Worm (Caenorhabditis elegans) whole organism, L3 larva: Measurements from ENCODE around the gene mrpl-40.
A peak's percentile ranks its signal among the peaks of the same experiment; 100 is the strongest.

Experiments
- R02D3.7 ChIP-seq: fragments of 150-350 bp; optimal IDR thresholded peaks from 2 replicates; lab custom pipeline; 2014; ENCODE audit warnings: missing biosample characterization, missing genetic modification characterization
- ZK546.5 ChIP-seq: sonication (generic microtip); optimal IDR thresholded peaks from 2 replicates; lab custom pipeline; 2017; ENCODE audit warnings: missing biosample characterization, missing genetic modification characterization
- aly-2 ChIP-seq: fragments of 150-350 bp; optimal IDR thresholded peaks from 2 replicates; lab custom pipeline; 2014; ENCODE audit warnings: missing biosample characterization, missing genetic modification characterization
- ama-1 ChIP-seq: fragments of 150-350 bp; optimal IDR thresholded peaks from 2 replicates; lab custom pipeline; 2018
- ceh-16 ChIP-seq: sonication (generic microtip); optimal IDR thresholded peaks from 2 replicates; lab custom pipeline; 2017; ENCODE audit warnings: missing biosample characterization, missing genetic modification characterization
- ceh-28 ChIP-seq: fragments of 150-350 bp; optimal IDR thresholded peaks from 2 replicates; lab custom pipeline; 2014; ENCODE audit warnings: missing biosample characterization, missing genetic modification reagents, missing genetic modification characterization
- ceh-82 ChIP-seq: fragments of 150-350 bp; optimal IDR thresholded peaks from 2 replicates; lab custom pipeline; 2014; ENCODE audit warnings: missing biosample characterization, missing genetic modification characterization
- ceh-9 ChIP-seq: sonication (generic microtip); optimal IDR thresholded peaks from 2 replicates; lab custom pipeline; 2018; ENCODE audit warnings: missing biosample characterization, missing genetic modification characterization
- daf-12 ChIP-seq: fragments of 150-350 bp; optimal IDR thresholded peaks from 2 replicates; lab custom pipeline; 2014; ENCODE audit warnings: missing biosample characterization, missing genetic modification reagents, missing genetic modification characterization
- egl-27 ChIP-seq: sonication (generic microtip); optimal IDR thresholded peaks from 4 replicates; lab custom pipeline; 2017; ENCODE audit warnings: missing biosample characterization, missing genetic modification reagents, missing genetic modification characterization
- egl-5 ChIP-seq: fragments of 150-350 bp; optimal IDR thresholded peaks from 2 replicates; lab custom pipeline; 2017; ENCODE audit warnings: missing biosample characterization, missing genetic modification reagents, missing genetic modification characterization, inconsistent platforms
- elt-1 ChIP-seq: fragments of 150-350 bp; optimal IDR thresholded peaks from 2 replicates; lab custom pipeline; 2014; ENCODE audit warnings: missing biosample characterization, missing genetic modification characterization
- elt-2 ChIP-seq: sonication (generic microtip); optimal IDR thresholded peaks from 2 replicates; lab custom pipeline; 2016; ENCODE audit warnings: missing genetic modification reagents, mild to moderate bottlenecking, missing genetic modification characterization, missing compliant biosample characterization
- elt-3 ChIP-seq, 3 experiments: fragments of 150-350 bp in 1 of 3; sonication (generic microtip) in 2 of 3; optimal IDR thresholded peaks; 2 replicates in 2 of 3; 4 replicates in 1 of 3; lab custom pipeline; 2014 to 2017; ENCODE audit warnings: missing biosample characterization in 3 of 3, missing genetic modification characterization in 3 of 3
- eor-1 ChIP-seq, 2 experiments: fragments of 150-350 bp; optimal IDR thresholded peaks; 2 replicates each; lab custom pipeline; 2014 to 2018; ENCODE audit warnings: missing biosample characterization in 2 of 2, missing genetic modification characterization in 2 of 2
- fkh-10 ChIP-seq: sonication (generic microtip); optimal IDR thresholded peaks from 2 replicates; lab custom pipeline; 2017; ENCODE audit warnings: missing biosample characterization, missing genetic modification reagents, missing genetic modification characterization
- fos-1 ChIP-seq: fragments of 150-350 bp; optimal IDR thresholded peaks from 2 replicates; lab custom pipeline; 2014; ENCODE audit warnings: missing biosample characterization, missing genetic modification characterization
- hmg-11 ChIP-seq: sonication (generic microtip); optimal IDR thresholded peaks from 2 replicates; lab custom pipeline; 2016; ENCODE audit warnings: missing genetic modification characterization, missing compliant biosample characterization
- jun-1 ChIP-seq: fragments of 150-350 bp; optimal IDR thresholded peaks from 2 replicates; lab custom pipeline; 2014; ENCODE audit warnings: missing biosample characterization, missing genetic modification reagents, missing genetic modification characterization
- lin-15B ChIP-seq: fragments of 150-350 bp; optimal IDR thresholded peaks from 2 replicates; lab custom pipeline; 2014; ENCODE audit warnings: missing biosample characterization, missing genetic modification characterization
- lin-39 ChIP-seq: fragments of 150-350 bp; optimal IDR thresholded peaks from 2 replicates; lab custom pipeline; 2018; ENCODE audit warnings: missing biosample characterization, missing genetic modification reagents, missing genetic modification characterization
- lsy-12 ChIP-seq: sonication (generic microtip); optimal IDR thresholded peaks from 2 replicates; lab custom pipeline; 2016; ENCODE audit warnings: mild to moderate bottlenecking, missing genetic modification characterization, missing compliant biosample characterization
- mdl-1 ChIP-seq: fragments of 150-350 bp; optimal IDR thresholded peaks from 2 replicates; lab custom pipeline; 2014; ENCODE audit warnings: missing biosample characterization, missing genetic modification characterization
- mml-1 ChIP-seq: fragments of 150-350 bp; sonication (generic microtip); optimal IDR thresholded peaks from 3 replicates; lab custom pipeline; 2014; ENCODE audit warnings: missing biosample characterization, missing genetic modification characterization
- nfya-1 ChIP-seq: sonication (generic microtip); optimal IDR thresholded peaks from 2 replicates; lab custom pipeline; 2017; ENCODE audit warnings: missing genetic modification characterization, mild to moderate bottlenecking, missing compliant biosample characterization, antibody characterized with exemption, moderate library complexity; ENCODE audit not compliant: insufficient read depth
- nhr-11 ChIP-seq: fragments of 150-350 bp; optimal IDR thresholded peaks from 2 replicates; lab custom pipeline; 2014; ENCODE audit warnings: missing biosample characterization, missing genetic modification characterization
- nhr-12 ChIP-seq: fragments of 150-350 bp; optimal IDR thresholded peaks from 2 replicates; lab custom pipeline; 2014; ENCODE audit warnings: missing biosample characterization, missing genetic modification characterization
- nhr-23 ChIP-seq: fragments of 150-350 bp; optimal IDR thresholded peaks from 2 replicates; lab custom pipeline; 2014; ENCODE audit warnings: missing biosample characterization, missing genetic modification reagents, missing genetic modification characterization
- nhr-237 ChIP-seq: fragments of 150-350 bp; optimal IDR thresholded peaks from 2 replicates; lab custom pipeline; 2014; ENCODE audit warnings: missing biosample characterization, missing genetic modification characterization
- nhr-25 ChIP-seq: sonication (generic microtip); optimal IDR thresholded peaks from 2 replicates; lab custom pipeline; 2017; ENCODE audit warnings: missing biosample characterization, missing genetic modification characterization
- nhr-28 ChIP-seq: fragments of 150-350 bp; optimal IDR thresholded peaks from 2 replicates; lab custom pipeline; 2014; ENCODE audit warnings: missing biosample characterization, missing genetic modification characterization
- nhr-43 ChIP-seq: sonication (generic microtip); optimal IDR thresholded peaks from 2 replicates; lab custom pipeline; 2016; ENCODE audit warnings: mild to moderate bottlenecking, missing genetic modification characterization, missing compliant biosample characterization; ENCODE audit not compliant: poor library complexity, severe bottlenecking
- nhr-67 ChIP-seq: fragments of 150-350 bp; optimal IDR thresholded peaks from 2 replicates; lab custom pipeline; 2014; ENCODE audit warnings: missing biosample characterization, missing genetic modification characterization
- nhr-76 ChIP-seq: fragments of 150-350 bp; sonication (generic microtip); optimal IDR thresholded peaks from 5 replicates; lab custom pipeline; 2014; ENCODE audit warnings: missing biosample characterization, missing genetic modification characterization
- nhr-77 ChIP-seq: fragments of 150-350 bp; optimal IDR thresholded peaks from 2 replicates; lab custom pipeline; 2014; ENCODE audit warnings: missing biosample characterization, missing genetic modification characterization
- pha-4 ChIP-seq: fragments of 150-350 bp; optimal IDR thresholded peaks from 2 replicates; lab custom pipeline; 2014; ENCODE audit warnings: missing biosample characterization, missing genetic modification reagents, missing genetic modification characterization
- pqm-1 ChIP-seq: fragments of 150-350 bp; optimal IDR thresholded peaks from 2 replicates; lab custom pipeline; 2017; ENCODE audit warnings: missing biosample characterization, missing genetic modification characterization, inconsistent platforms
- sea-2 ChIP-seq: fragments of 150-350 bp; sonication (generic microtip); optimal IDR thresholded peaks from 4 replicates; lab custom pipeline; 2014; ENCODE audit warnings: missing biosample characterization, missing genetic modification reagents, missing genetic modification characterization
- skn-1 ChIP-seq: fragments of 150-350 bp; optimal IDR thresholded peaks from 2 replicates; lab custom pipeline; 2014; ENCODE audit warnings: missing biosample characterization, missing genetic modification characterization
- snpc-4 ChIP-seq: fragments of 150-350 bp; optimal IDR thresholded peaks from 2 replicates; lab custom pipeline; 2014; ENCODE audit warnings: missing biosample characterization, missing genetic modification characterization
- tbx-2 ChIP-seq: sonication (generic microtip); optimal IDR thresholded peaks from 2 replicates; lab custom pipeline; 2016; ENCODE audit warnings: mild to moderate bottlenecking, missing genetic modification characterization, missing compliant biosample characterization
- unc-39 ChIP-seq: sonication (generic microtip); optimal IDR thresholded peaks from 4 replicates; lab custom pipeline; 2017; ENCODE audit warnings: missing biosample characterization, missing genetic modification characterization
- unc-62 ChIP-seq: fragments of 150-350 bp; sonication (generic microtip); optimal IDR thresholded peaks from 4 replicates; lab custom pipeline; 2014; ENCODE audit warnings: missing biosample characterization, missing genetic modification reagents, missing genetic modification characterization
- zag-1 ChIP-seq: fragments of 150-350 bp; optimal IDR thresholded peaks from 2 replicates; lab custom pipeline; 2014; ENCODE audit warnings: missing biosample characterization, missing genetic modification characterization
- ztf-11 ChIP-seq: fragments of 150-350 bp; optimal IDR thresholded peaks from 2 replicates; lab custom pipeline; 2014; ENCODE audit warnings: missing biosample characterization, missing genetic modification characterization
- ztf-4 ChIP-seq: fragments of 150-350 bp; optimal IDR thresholded peaks from 2 replicates; lab custom pipeline; 2014; ENCODE audit warnings: missing biosample characterization, missing genetic modification characterization

mrpl-40 gene

ce11 chrIII:86316-86715 lies 1.0 kb upstream of the mrpl-40 start, which contains the start of gene attf-3 (continued):
- TF ChIP-seq elt-1 (tag; lab: Kevin White, UChicago) (no peak), pha-4 (peak; percentile 82), unc-39 (tag; lab: Kevin White, UChicago) (no peak), elt-2 (tag; lab: Kevin White, UChicago) (peak; percentile 23), ceh-16 (tag; lab: Kevin White, UChicago) (no peak), jun-1 (tag; lab: Kevin White, UChicago) (no peak), sea-2 (GFP tag; lab: Kevin White, UChicago) (no peak), pqm-1 (tag; lab: Kevin White, UChicago) (peak; percentile 43), ztf-11 (tag; lab: Kevin White, UChicago) (no peak), ceh-28 (tag; lab: Kevin White, UChicago) (peak; percentile 21), lsy-12 (tag; lab: Kevin White, UChicago) (no peak), nhr-11 (tag; lab: Kevin White, UChicago) (no peak), eor-1 (tag; optimal IDR thresholded peaks at IDR 0.05; lab: Kevin White, UChicago) (no peak), aly-2 (no peak), nhr-12 (tag; lab: Kevin White, UChicago) (no peak), egl-5 (tag; lab: Kevin White, UChicago) (peak; percentile 39), fos-1 (tag; lab: Kevin White, UChicago) (no peak), egl-27 (tag; lab: Kevin White, UChicago) (no peak), nhr-237 (tag; lab: Kevin White, UChicago) (no peak)

DNA sequence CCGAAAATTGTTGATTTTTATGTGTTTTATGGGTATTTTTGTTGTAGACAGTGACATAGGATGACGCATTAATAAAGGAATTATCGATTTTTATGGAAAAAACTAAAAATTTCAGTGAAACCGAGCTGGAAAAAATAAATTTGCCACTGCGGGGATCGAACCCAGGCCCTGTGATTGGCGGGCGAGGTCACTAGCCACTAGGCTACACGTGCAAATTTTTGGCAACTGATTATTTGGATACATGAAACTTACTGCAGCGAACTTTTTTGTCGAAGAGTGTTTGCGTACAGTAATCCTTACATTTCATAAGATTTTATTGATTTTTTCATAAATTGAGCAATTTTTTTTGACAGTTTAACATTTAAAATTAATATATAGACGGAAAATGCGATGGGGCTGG lies 1.8 kb downstream of the mrpl-40 start:
- TF ChIP-seq pqm-1 (tag; lab: Kevin White, UChicago) (peak; percentile 11), R02D3.7 (tag; lab: Kevin White, UChicago) (peak; percentile 63), aly-2 (peak; percentile 37), nhr-237 (tag; lab: Kevin White, UChicago) (no peak), hmg-11 (tag; lab: Kevin White, UChicago) (no peak), ama-1 (lab: Kevin White, UChicago) (peak; percentile 74), lin-39 (tag; lab: Kevin White, UChicago) (peak; percentile 18), nhr-67 (tag; lab: Kevin White, UChicago) (no peak), skn-1 (tag; lab: Kevin White, UChicago) (peak; percentile 75), nhr-12 (tag; lab: Kevin White, UChicago) (no peak), nhr-28 (tag; lab: Kevin White, UChicago) (no peak), egl-27 (tag; lab: Kevin White, UChicago) (no peak), fos-1 (tag; lab: Kevin White, UChicago) (no peak), jun-1 (tag; lab: Kevin White, UChicago) (peak; percentile 15), elt-3 (tag; optimal IDR thresholded peaks at IDR 0.05; lab: Kevin White, UChicago) (no peak), mdl-1 (tag; lab: Kevin White, UChicago) (no peak), zag-1 (tag; lab: Kevin White, UChicago) (no peak), pha-4 (peak; percentile 54), unc-39 (tag; lab: Kevin White, UChicago) (no peak), nfya-1 (tag; lab: Kevin White, UChicago) (peak; percentile 48), lin-15B (peak; percentile 11), ceh-9 (tag; lab: Kevin White, UChicago) (no peak), nhr-43 (tag; lab: Kevin White, UChicago) (peak; percentile 40), elt-2 (tag; lab: Kevin White, UChicago) (peak; percentile 48), unc-62 (GFP tag; lab: Kevin White, UChicago) (no peak), tbx-2 (tag; lab: Kevin White, UChicago) (peak; percentile 37), nhr-25 (tag; lab: Kevin White, UChicago) (peak; percentile 14), nhr-76 (tag; lab: Kevin White, UChicago) (no peak), nhr-23 (tag; lab: Kevin White, UChicago) (peak; percentile 6), ceh-16 (tag; lab: Kevin White, UChicago) (no peak), lsy-12 (tag; lab: Kevin White, UChicago) (peak; percentile 55), nhr-11 (tag; lab: Kevin White, UChicago) (no peak), ceh-82 (tag; lab: Kevin White, UChicago) (no peak), ceh-28 (tag; lab: Kevin White, UChicago) (peak; percentile 30), elt-1 (tag; lab: Kevin White, UChicago) (no peak), ZK546.5 (tag; lab: Kevin White, UChicago) (no peak), daf-12 (tag; lab: Kevin White, UChicago) (no peak), snpc-4 (tag; lab: Kevin White, UChicago) (no peak), fkh-10 (no peak), ztf-4 (tag; lab: Kevin White, UChicago) (peak; percentile 28), mml-1 (tag; lab: Kevin White, UChicago) (no peak), sea-2 (GFP tag; lab: Kevin White, UChicago) (no peak), egl-5 (tag; lab: Kevin White, UChicago) (no peak), eor-1 (tag; optimal IDR thresholded peaks at IDR 0.05; lab: Kevin White, UChicago) (no peak), nhr-77 (no peak), ztf-11 (tag; lab: Kevin White, UChicago) (no peak)
